Fruit fly (Drosophila melanogaster) Kc167 (cell line): ENCODE results near the gene kra.

Source experiments
- Myc ChIP-seq: fragments of >200 bp; optimal IDR thresholded peaks from 2 replicates; lab custom pipeline; 2017; ENCODE audit warnings: missing external identifiers
- Sin3A ChIP-seq: fragments of >200 bp; optimal IDR thresholded peaks from 2 replicates; lab custom pipeline; 2018; ENCODE audit warnings: missing external identifiers
- h ChIP-seq: fragments of >200 bp; optimal IDR thresholded peaks from 3 replicates; lab custom pipeline; 2018; ENCODE audit warnings: missing external identifiers
- insv ChIP-seq: fragments of >200 bp; optimal IDR thresholded peaks from 3 replicates; lab custom pipeline; 2018; ENCODE audit warnings: missing external identifiers
- psq ChIP-seq: fragments of >200 bp; optimal IDR thresholded peaks from 2 replicates; lab custom pipeline; 2017; ENCODE audit warnings: missing external identifiers
- ttk ChIP-seq: sonication (Bioruptor generic); optimal IDR thresholded peaks from 2 replicates; lab custom pipeline; 2017; ENCODE audit warnings: missing external identifiers

kra gene

dm6 chr3R:5611167-5611566, 10.2 kb upstream of the kra start:
- no peak for TF ChIP-seq Sin3A (lab: Kevin White, UChicago)
- TF ChIP-seq h: no peak
- no peak for TF ChIP-seq psq (lab: Kevin White, UChicago)
- no peak for TF ChIP-seq insv (lab: Kevin White, UChicago)
- TF ChIP-seq ttk (lab: Kevin White, UChicago): no peak
- TF ChIP-seq Myc (lab: Kevin White, UChicago): no peak

dm6 chr3R:5610656-5611055, 9.7 kb upstream of the kra start:
- TF ChIP-seq Myc (lab: Kevin White, UChicago) (no peak), Sin3A (lab: Kevin White, UChicago) (no peak), insv (lab: Kevin White, UChicago) (no peak), h (no peak), psq (lab: Kevin White, UChicago) (no peak), ttk (lab: Kevin White, UChicago) (no peak)

- TF ChIP-seq psq (lab: Kevin White, UChicago): no peak
- TF ChIP-seq Sin3A (lab: Kevin White, UChicago): no peak
- no peak for TF ChIP-seq Myc (lab: Kevin White, UChicago)
- TF ChIP-seq ttk (lab: Kevin White, UChicago): no peak
- no peak for TF ChIP-seq insv (lab: Kevin White, UChicago)
- TF ChIP-seq h: no peak
Measured at dm6 chr3R:5608422-5608821, 7.5 kb upstream of the kra start.

dm6 chr3R:5606477-5606876, 5.5 kb upstream of the kra start, which contains the start of gene asl:
Gene asl (minus strand): TSS chr3R:5606543.
- no peak for TF ChIP-seq Sin3A (lab: Kevin White, UChicago)
- no peak for TF ChIP-seq psq (lab: Kevin White, UChicago)
- TF ChIP-seq h: no peak
- no peak for TF ChIP-seq Myc (lab: Kevin White, UChicago)
- TF ChIP-seq insv (lab: Kevin White, UChicago): no peak
- TF ChIP-seq ttk (lab: Kevin White, UChicago): no peak

- TF ChIP-seq Sin3A (lab: Kevin White, UChicago) (no peak), insv (lab: Kevin White, UChicago) (no peak), ttk (lab: Kevin White, UChicago) (no peak), h (no peak), psq (lab: Kevin White, UChicago) (no peak), Myc (lab: Kevin White, UChicago) (no peak)
Measured at dm6 chr3R:5600361-5601043, 434 bp downstream of the kra start.

dm6 chr3R:5599521-5600360, 1.2 kb downstream of the kra start:
- TF ChIP-seq psq (lab: Kevin White, UChicago) (no peak), h (no peak), ttk (lab: Kevin White, UChicago) (no peak), Myc (lab: Kevin White, UChicago) (no peak), Sin3A (lab: Kevin White, UChicago) (no peak), insv (lab: Kevin White, UChicago) (no peak)

dm6 chr3R:5594878-5595277, 6.1 kb downstream of the kra start:
- TF ChIP-seq h (no peak), psq (lab: Kevin White, UChicago) (no peak), Sin3A (lab: Kevin White, UChicago) (no peak), ttk (lab: Kevin White, UChicago) (no peak), insv (lab: Kevin White, UChicago) (no peak)

dm6 chr3R:5592009-5592572, 8.8 kb downstream of the kra start:
- TF ChIP-seq Sin3A (lab: Kevin White, UChicago): no peak
- TF ChIP-seq Myc (lab: Kevin White, UChicago): no peak
- no peak for TF ChIP-seq h

dm6 chr3R:5591398-5591853, 9.5 kb downstream of the kra start, which contains the start of the genes noi and Vha26:
Gene noi (minus strand): TSS chr3R:5591459.
Gene Vha26 (plus strand): TSS chr3R:5591763.
- no peak for TF ChIP-seq psq (lab: Kevin White, UChicago)
- no peak for TF ChIP-seq h

dm6 chr3R:5588573-5588972, 12.4 kb downstream of the kra start, which contains the start of gene PolZ2:
Gene PolZ2 (plus strand): TSS chr3R:5588873.
- TF ChIP-seq insv (lab: Kevin White, UChicago): no peak
- TF ChIP-seq h: no peak
- TF ChIP-seq psq (lab: Kevin White, UChicago): no peak

- TF ChIP-seq Sin3A (lab: Kevin White, UChicago): no peak
Measured at dm6 chr3R:5587863-5588519, 12.9 kb downstream of the kra start, which contains the start of gene CG2926. Gene CG2926 (minus strand): TSS chr3R:5588380.
